Fruit fly (Drosophila melanogaster) whole organism, embryonic: ENCODE measurements around the gene und.

Source experiments
- Abd-B ChIP-seq: fragments of 200-800 bp; sonication (Bioruptor generic); optimal IDR thresholded peaks from 2 replicates; lab custom pipeline; 2018; ENCODE audit warnings: missing biosample characterization, mild to moderate bottlenecking, missing genetic modification characterization, moderate library complexity
- Ada2b ChIP-seq: fragments of 200-800 bp; sonication (Bioruptor generic); IDR thresholded peaks from 2 replicates; pipeline ENCODE4 v1.3.6; 2022; ENCODE audit warnings: missing biosample characterization, missing genetic modification characterization
- Atf6 ChIP-seq: fragments of 200-800 bp; sonication (Bioruptor generic); IDR thresholded peaks from 2 replicates; pipeline ENCODE4 v1.3.6; 2022; ENCODE audit warnings: missing biosample characterization, missing genetic modification characterization
- B-H1 ChIP-seq: fragments of 200-800 bp; sonication (Bioruptor generic); IDR thresholded peaks from 3 replicates; pipeline ENCODE4 v1.3.6; 2022; ENCODE audit warnings: missing biosample characterization, missing genetic modification characterization
- CG10462 ChIP-seq: fragments of 200-800 bp; sonication (Bioruptor generic); optimal IDR thresholded peaks from 2 replicates; lab custom pipeline; 2016; ENCODE audit warnings: missing biosample characterization, missing genetic modification characterization
- CG13624 ChIP-seq: fragments of 200-800 bp; sonication (Bioruptor generic); optimal IDR thresholded peaks from 2 replicates; lab custom pipeline; 2016; ENCODE audit warnings: missing biosample characterization, missing genetic modification characterization
- CG13775 ChIP-seq: fragments of 200-800 bp; sonication (Bioruptor generic); optimal IDR thresholded peaks from 3 replicates; lab custom pipeline; 2017; ENCODE audit warnings: missing biosample characterization, mild to moderate bottlenecking, missing genetic modification characterization
- CG13894 ChIP-seq: fragments of 200-800 bp; sonication (Bioruptor generic); optimal IDR thresholded peaks from 3 replicates; lab custom pipeline; 2018; ENCODE audit warnings: missing biosample characterization, mild to moderate bottlenecking, missing genetic modification characterization, moderate library complexity
- CG14014 ChIP-seq: fragments of 200-800 bp; sonication (Bioruptor generic); IDR thresholded peaks from 2 replicates; pipeline ENCODE4 v1.3.6; 2022; ENCODE audit warnings: missing biosample characterization, missing genetic modification characterization
- CG15514 ChIP-seq: fragments of 200-800 bp; sonication (Bioruptor generic); optimal IDR thresholded peaks from 3 replicates; lab custom pipeline; 2017; ENCODE audit warnings: missing biosample characterization, missing genetic modification characterization, mild to moderate bottlenecking, moderate library complexity, missing genetic modification reagents
- CG1603 ChIP-seq: fragments of 200-800 bp; sonication (Bioruptor generic); optimal IDR thresholded peaks from 2 replicates; lab custom pipeline; 2019; ENCODE audit warnings: missing biosample characterization, mild to moderate bottlenecking, missing genetic modification characterization, moderate library complexity
- CG16815 ChIP-seq: fragments of 200-800 bp; sonication (Bioruptor generic); optimal IDR thresholded peaks from 3 replicates; lab custom pipeline; 2017; ENCODE audit warnings: missing biosample characterization, mild to moderate bottlenecking, missing genetic modification characterization
- CG17568 ChIP-seq: fragments of 200-800 bp; sonication (Bioruptor generic); optimal IDR thresholded peaks from 2 replicates; lab custom pipeline; 2018; ENCODE audit warnings: missing biosample characterization, mild to moderate bottlenecking, missing genetic modification characterization, moderate library complexity
- CG1832 ChIP-seq: fragments of 200-800 bp; sonication (Bioruptor generic); optimal IDR thresholded peaks from 2 replicates; lab custom pipeline; 2017; ENCODE audit warnings: missing biosample characterization, mild to moderate bottlenecking, missing genetic modification characterization, inconsistent platforms
- CG30431 ChIP-seq: fragments of 200-800 bp; sonication (Bioruptor generic); optimal IDR thresholded peaks from 2 replicates; lab custom pipeline; 2017; ENCODE audit warnings: missing biosample characterization, missing genetic modification characterization
- CG3407 ChIP-seq: fragments of 200-800 bp; sonication (Bioruptor generic); optimal IDR thresholded peaks from 2 replicates; lab custom pipeline; 2018; ENCODE audit warnings: missing biosample characterization, mild to moderate bottlenecking, missing genetic modification characterization
- CG34224 ChIP-seq: fragments of 200-800 bp; sonication (Bioruptor generic); IDR thresholded peaks from 3 replicates; pipeline ENCODE4 v1.3.6; 2022; ENCODE audit warnings: missing biosample characterization, missing genetic modification characterization; ENCODE audit not compliant: partially characterized antibody
- CG3838 ChIP-seq: fragments of 200-800 bp; sonication (Bioruptor generic); optimal IDR thresholded peaks from 3 replicates; lab custom pipeline; 2016; ENCODE audit warnings: missing biosample characterization, missing genetic modification characterization
- CG3847 ChIP-seq: fragments of 200-800 bp; sonication (Bioruptor generic); IDR thresholded peaks from 2 replicates; pipeline ENCODE4 v1.3.6; 2022; ENCODE audit warnings: missing biosample characterization, missing genetic modification characterization
- CG5953 ChIP-seq: fragments of 200-800 bp; sonication (Bioruptor generic); IDR thresholded peaks from 2 replicates; pipeline ENCODE4 v1.3.6; 2022; ENCODE audit warnings: missing biosample characterization, missing genetic modification characterization
- CG7271 ChIP-seq: fragments of 200-800 bp; sonication (Bioruptor generic); optimal IDR thresholded peaks from 2 replicates; lab custom pipeline; 2018; ENCODE audit warnings: missing biosample characterization, mild to moderate bottlenecking, missing genetic modification characterization, moderate library complexity
- CoRest ChIP-seq: fragments of 200-800 bp; sonication (Bioruptor generic); optimal IDR thresholded peaks from 3 replicates; lab custom pipeline; 2018; ENCODE audit warnings: missing biosample characterization, mild to moderate bottlenecking, missing genetic modification characterization, moderate library complexity
- Dek ChIP-seq: fragments of 200-800 bp; sonication (Bioruptor generic); optimal IDR thresholded peaks from 3 replicates; lab custom pipeline; 2019; ENCODE audit warnings: missing biosample characterization, mild to moderate bottlenecking, missing genetic modification characterization, moderate library complexity
- Dfd ChIP-seq, 2 experiments: fragments of >200 bp; optimal IDR thresholded peaks; 2 replicates each; lab custom pipeline; 2017; ENCODE audit warnings: missing biosample characterization in 2 of 2, missing genetic modification characterization in 2 of 2
- H2.0 ChIP-seq: fragments of 200-800 bp; sonication (Bioruptor generic); IDR thresholded peaks from 2 replicates; pipeline ENCODE4 v1.3.6; 2022; ENCODE audit warnings: missing biosample characterization, missing genetic modification characterization
- HLH3B ChIP-seq: fragments of 200-800 bp; sonication (Bioruptor generic); IDR thresholded peaks from 2 replicates; pipeline ENCODE4 v1.3.6; 2022; ENCODE audit warnings: missing biosample characterization, missing genetic modification characterization
- Mrtf ChIP-seq: fragments of 200-800 bp; sonication (Bioruptor generic); IDR thresholded peaks from 3 replicates; pipeline ENCODE4 v1.3.6; 2022; ENCODE audit warnings: missing biosample characterization, missing genetic modification characterization
- NfI ChIP-seq: fragments of 200-800 bp; sonication (Bioruptor generic); optimal IDR thresholded peaks from 3 replicates; lab custom pipeline; 2018; ENCODE audit warnings: missing biosample characterization, mild to moderate bottlenecking, missing genetic modification characterization, moderate library complexity
- PHDP ChIP-seq: fragments of 200-800 bp; sonication (Bioruptor generic); optimal IDR thresholded peaks from 3 replicates; lab custom pipeline; 2018; ENCODE audit warnings: missing biosample characterization, mild to moderate bottlenecking, missing genetic modification characterization, moderate library complexity
- Six4 ChIP-seq: fragments of 200-800 bp; sonication (Bioruptor generic); optimal IDR thresholded peaks from 2 replicates; lab custom pipeline; 2016; ENCODE audit warnings: missing biosample characterization, missing genetic modification characterization
- Sox100B ChIP-seq: fragments of 200-800 bp; sonication (Bioruptor generic); optimal IDR thresholded peaks from 3 replicates; lab custom pipeline; 2018; ENCODE audit warnings: missing biosample characterization, mild to moderate bottlenecking, missing genetic modification characterization
- bbx ChIP-seq: fragments of 200-800 bp; sonication (Bioruptor generic); IDR thresholded peaks from 2 replicates; pipeline ENCODE4 v1.3.6; 2022; ENCODE audit warnings: missing biosample characterization, missing genetic modification characterization; ENCODE audit not compliant: partially characterized antibody
- br ChIP-seq: fragments of >200 bp; optimal IDR thresholded peaks from 2 replicates; lab custom pipeline; 2017
- cad ChIP-seq: fragments of >200 bp; optimal IDR thresholded peaks from 2 replicates; lab custom pipeline; 2017; ENCODE audit warnings: missing biosample characterization, missing genetic modification characterization
- caup ChIP-seq: fragments of 200-800 bp; sonication (Bioruptor generic); optimal IDR thresholded peaks from 3 replicates; lab custom pipeline; 2017; ENCODE audit warnings: missing biosample characterization, mild to moderate bottlenecking, missing genetic modification characterization, moderate library complexity; ENCODE audit not compliant: severe bottlenecking
- danr ChIP-seq: fragments of 200-800 bp; sonication (Bioruptor generic); IDR thresholded peaks from 2 replicates; pipeline ENCODE4 v1.3.6; 2022; ENCODE audit warnings: missing biosample characterization, missing genetic modification characterization
- disco-r ChIP-seq: fragments of 200-800 bp; sonication (Bioruptor generic); optimal IDR thresholded peaks from 2 replicates; lab custom pipeline; 2016; ENCODE audit warnings: missing biosample characterization, missing genetic modification characterization
- en ChIP-seq: fragments of 200-800 bp; sonication (Bioruptor generic); optimal IDR thresholded peaks from 2 replicates; lab custom pipeline; 2016; ENCODE audit warnings: missing biosample characterization, missing genetic modification characterization
- fd3F ChIP-seq: fragments of 200-800 bp; sonication (Bioruptor generic); optimal IDR thresholded peaks from 2 replicates; lab custom pipeline; 2018; ENCODE audit warnings: missing biosample characterization, mild to moderate bottlenecking, missing genetic modification characterization, moderate library complexity
- lola ChIP-seq, 3 experiments: fragments of >200 bp in 2 of 3; fragments of 200-800 bp in 1 of 3; sonication (Bioruptor generic) in 1 of 3; optimal IDR thresholded peaks; 2 replicates each; lab custom pipeline; 2017 to 2019; ENCODE audit warnings: missing biosample characterization in 3 of 3, missing genetic modification characterization in 3 of 3, mild to moderate bottlenecking in 1 of 3, moderate library complexity in 1 of 3
- luna ChIP-seq: fragments of 200-800 bp; sonication (Bioruptor generic); optimal IDR thresholded peaks from 2 replicates; lab custom pipeline; 2016; ENCODE audit warnings: missing biosample characterization, missing genetic modification characterization
- mirr ChIP-seq: fragments of 200-800 bp; sonication (Bioruptor generic); optimal IDR thresholded peaks from 3 replicates; lab custom pipeline; 2018; ENCODE audit warnings: missing biosample characterization, mild to moderate bottlenecking, missing genetic modification characterization
- sens ChIP-seq: fragments of 200-800 bp; sonication (Bioruptor generic); peaks from one replicate; lab custom pipeline; 2016; ENCODE audit warnings: missing biosample characterization, missing genetic modification characterization
- sens-2 ChIP-seq: fragments of 200-800 bp; sonication (Bioruptor generic); IDR thresholded peaks from 2 replicates; pipeline ENCODE4 v1.3.6; 2022; ENCODE audit warnings: missing biosample characterization, missing genetic modification characterization
- seq ChIP-seq: fragments of 200-800 bp; sonication (Bioruptor generic); IDR thresholded peaks from 2 replicates; pipeline ENCODE4 v1.3.6; 2022; ENCODE audit warnings: missing biosample characterization, missing genetic modification characterization
- sim ChIP-seq: fragments of 200-800 bp; sonication (Bioruptor generic); IDR thresholded peaks from 2 replicates; pipeline ENCODE4 v1.3.6; 2022; ENCODE audit warnings: missing biosample characterization, missing genetic modification characterization
- slbo ChIP-seq: fragments of 200-800 bp; sonication (Bioruptor generic); IDR thresholded peaks from 2 replicates; pipeline ENCODE4 v1.3.6; 2022; ENCODE audit warnings: missing biosample characterization, missing genetic modification characterization
- tgo ChIP-seq: fragments of 200-800 bp; sonication (Bioruptor generic); IDR thresholded peaks from 3 replicates; pipeline ENCODE4 v1.3.6; 2022; ENCODE audit warnings: missing biosample characterization, missing genetic modification characterization
- zen2 ChIP-seq: fragments of 200-800 bp; sonication (Bioruptor generic); IDR thresholded peaks from 3 replicates; pipeline ENCODE4 v1.3.6; 2022; ENCODE audit warnings: missing biosample characterization, missing genetic modification characterization; ENCODE audit not compliant: partially characterized antibody

Gene und

dm6 chr2L:9757990-9758814 lies 5.0 kb upstream of the und start, which contains the start of gene zf30C (continued):
- peak in 1 of 3 experiments; percentile 60 for TF ChIP-seq lola (GFP tag; optimal IDR thresholded peaks at IDR 0.05; lab: Kevin White, UChicago)
- TF ChIP-seq fd3F (GFP tag; lab: Kevin White, UChicago), result peak; percentile 60
- no peak for TF ChIP-seq zen2 (GFP tag; lab: Robert Waterston, UW)
- peak; percentile 78 for TF ChIP-seq CG30431 (GFP tag; lab: Kevin White, UChicago)
- TF ChIP-seq sens (GFP tag; lab: Kevin White, UChicago), result peak; percentile 97
- TF ChIP-seq caup (GFP tag; lab: Kevin White, UChicago), result peak; percentile 80
- TF ChIP-seq CG13894, result peak; percentile 58
- TF ChIP-seq cad (GFP tag; lab: Kevin White, UChicago), result no peak
- TF ChIP-seq PHDP, result peak; percentile 76
- no peak for TF ChIP-seq br (lab: Kevin White, UChicago)
- TF ChIP-seq CG3838 (GFP tag; lab: Kevin White, UChicago), result peak; percentile 55
- peak; percentile 89 for TF ChIP-seq CG13775
- no peak for TF ChIP-seq CG7271 (tag; lab: Kevin White, UChicago)
- TF ChIP-seq NfI (GFP tag; lab: Kevin White, UChicago), result peak; percentile 82
- peak; percentile 59 for TF ChIP-seq CG10462 (GFP tag; lab: Kevin White, UChicago)
- TF ChIP-seq CG3847 (GFP tag; lab: Robert Waterston, UW), result peak; percentile 86
- TF ChIP-seq sens-2, result 0 out of 2 replicates have a peak, but pooled peaks have one; percentile 40
- TF ChIP-seq seq (GFP tag; lab: Robert Waterston, UW), result peak; percentile 86
- TF ChIP-seq CG16815 (GFP tag; lab: Kevin White, UChicago), result peak; percentile 76
- TF ChIP-seq slbo (GFP tag; lab: Robert Waterston, UW), result peak; percentile 97
- peak; percentile 82 for TF ChIP-seq Atf6 (GFP tag; lab: Robert Waterston, UW)
- TF ChIP-seq danr (GFP tag; lab: Robert Waterston, UW), result peak; percentile 60; the same call in 1 of the 2 replicates
- peak; percentile 79 for TF ChIP-seq CoRest (tag; lab: Kevin White, UChicago)
- no peak for TF ChIP-seq Dfd (GFP tag; optimal IDR thresholded peaks at IDR 0.05; lab: Kevin White, UChicago)
- peak; percentile 73 for TF ChIP-seq Abd-B (GFP tag; lab: Kevin White, UChicago)
- TF ChIP-seq CG17568, result no peak
- TF ChIP-seq tgo (GFP tag; lab: Robert Waterston, UW), result peak; percentile 78
- peak; percentile 100 for TF ChIP-seq CG15514 (GFP tag; lab: Kevin White, UChicago)
- TF ChIP-seq bbx (GFP tag; lab: Robert Waterston, UW), result peak; percentile 45; the same call in 1 of the 2 replicates
- peak; percentile 79 for TF ChIP-seq B-H1 (GFP tag; lab: Robert Waterston, UW)
- TF ChIP-seq H2.0, result peak; percentile 82
- TF ChIP-seq Dek (tag; lab: Kevin White, UChicago), result peak; percentile 64
- TF ChIP-seq sim, result no peak
- TF ChIP-seq Sox100B (GFP tag; lab: Kevin White, UChicago), result peak; percentile 52
- peak; percentile 74 for TF ChIP-seq en (GFP tag; lab: Kevin White, UChicago)
- TF ChIP-seq CG1603 (tag; lab: Kevin White, UChicago), result peak; percentile 75
- TF ChIP-seq CG1832 (GFP tag; lab: Kevin White, UChicago), result no peak
- peak; percentile 84 for TF ChIP-seq CG14014 (GFP tag; lab: Robert Waterston, UW)
- peak; percentile 79 for TF ChIP-seq Six4 (GFP tag; lab: Kevin White, UChicago)
- peak; percentile 90 for TF ChIP-seq CG13624
- peak; percentile 70 for TF ChIP-seq HLH3B (GFP tag; lab: Robert Waterston, UW)
- peak; percentile 31 for TF ChIP-seq CG3407 (GFP tag; lab: Kevin White, UChicago)
- peak; percentile 37 for TF ChIP-seq mirr (GFP tag; lab: Kevin White, UChicago)
- peak; percentile 62 for TF ChIP-seq disco-r (GFP tag; lab: Kevin White, UChicago)
- TF ChIP-seq Mrtf, result peak; percentile 84
- TF ChIP-seq CG5953 (GFP tag; lab: Robert Waterston, UW), result peak; percentile 35; the same call in 1 of the 2 replicates
- TF ChIP-seq Ada2b (GFP tag; lab: Robert Waterston, UW), result peak; percentile 76
- peak; percentile 87 for TF ChIP-seq luna (GFP tag; lab: Kevin White, UChicago)
- TF ChIP-seq CG34224 (GFP tag; lab: Robert Waterston, UW), result 0 out of 3 replicates have a peak, but pooled peaks have one; percentile 10
